Worm (Caenorhabditis elegans): ENCODE data around the gene B0238.15.

B0238.15 gene

ce11 chrV:5252016-5252415 is 12.0 kb downstream of the B0238.15 start, which contains the start of gene srt-68:
srt-68 (minus strand) TSS chrV:5252116.
- TF ChIP-seq fkh-8 (tag; optimal IDR thresholded peaks at IDR 0.05) = no peak
- TF ChIP-seq swsn-7 (tag; optimal IDR thresholded peaks at IDR 0.05) = no peak
- TF ChIP-seq vab-15 (tag; optimal IDR thresholded peaks at IDR 0.05) = no peak
- no peak for TF ChIP-seq Y116A8C.19 (tag; optimal IDR thresholded peaks at IDR 0.05; ENCODE audit: borderline replicate concordance)
- TF ChIP-seq nhr-77 (tag; optimal IDR thresholded peaks at IDR 0.05) = no peak
- TF ChIP-seq blmp-1 (tag; optimal IDR thresholded peaks at IDR 0.05) = no peak
- TF ChIP-seq lin-35 (GFP tag; optimal IDR thresholded peaks at IDR 0.05) = no peak
- no peak for TF ChIP-seq lin-39 (tag; optimal IDR thresholded peaks at IDR 0.05)
- TF ChIP-seq zag-1 (tag; optimal IDR thresholded peaks at IDR 0.05) = no peak
- no peak for TF ChIP-seq xbp-1 (tag; optimal IDR thresholded peaks at IDR 0.05)
- TF ChIP-seq elt-2 (tag; optimal IDR thresholded peaks at IDR 0.05) = no peak
- no peak for TF ChIP-seq ama-1 (optimal IDR thresholded peaks at IDR 0.05)
- no peak for TF ChIP-seq ceh-63 (GFP tag; optimal IDR thresholded peaks at IDR 0.05)
- TF ChIP-seq lin-13 (GFP tag; optimal IDR thresholded peaks at IDR 0.05) = no peak
- no peak for TF ChIP-seq ceh-8 (GFP tag; optimal IDR thresholded peaks at IDR 0.05)

- TF ChIP-seq lir-3 (tag; optimal IDR thresholded peaks at IDR 0.05; ENCODE audit: poor library complexity) (no peak), nhr-71 (tag; optimal IDR thresholded peaks at IDR 0.05) (no peak), ceh-82 (tag; optimal IDR thresholded peaks at IDR 0.05) (no peak), sup-37 (GFP tag; optimal IDR thresholded peaks at IDR 0.05) (no peak), dsc-1 (tag; optimal IDR thresholded peaks at IDR 0.05) (no peak), mef-2 (tag; optimal IDR thresholded peaks at IDR 0.05) (no peak), vab-15 (tag; optimal IDR thresholded peaks at IDR 0.05) (no peak), alr-1 (tag; optimal IDR thresholded peaks at IDR 0.05; ENCODE audit: borderline replicate concordance) (no peak), unc-86 (tag; optimal IDR thresholded peaks at IDR 0.05) (no peak), ztf-4 (tag; optimal IDR thresholded peaks at IDR 0.05) (no peak), mep-1 (tag; optimal IDR thresholded peaks at IDR 0.05) (no peak), ceh-8 (GFP tag; optimal IDR thresholded peaks at IDR 0.05) (no peak), nhr-11 (tag; optimal IDR thresholded peaks at IDR 0.05) (no peak), xbp-1 (tag; optimal IDR thresholded peaks at IDR 0.05) (no peak), tlp-1 (tag; optimal IDR thresholded peaks at IDR 0.05) (no peak), ces-1 (GFP tag; optimal IDR thresholded peaks at IDR 0.05) (no peak), lsy-2 (tag; optimal IDR thresholded peaks at IDR 0.05) (no peak), hlh-17 (GFP tag; optimal IDR thresholded peaks at IDR 0.05; ENCODE audit: borderline replicate concordance) (no peak), lin-15B (tag; optimal IDR thresholded peaks at IDR 0.05) (no peak)
These were observed 17.4 kb downstream of the B0238.15 start, which contains the start of gene srt-67 for ce11 chrV:5257358-5257757. srt-67 (minus strand) TSS chrV:5257458.

- TF ChIP-seq sptf-1 (tag; optimal IDR thresholded peaks at IDR 0.05) (no peak), ets-5 (GFP tag; IDR thresholded peaks at IDR 0.05) (no peak), isw-1 (GFP tag; IDR thresholded peaks at IDR 0.05) (no peak), C16A3.4 (tag; optimal IDR thresholded peaks at IDR 0.05) (no peak), pag-3 (tag; optimal IDR thresholded peaks at IDR 0.05; ENCODE audit: borderline replicate concordance, insufficient read depth) (no peak)
These were observed 19.4 kb downstream of the B0238.15 start, which contains the start of gene srt-70 for ce11 chrV:5259448-5259847. srt-70 (minus strand) TSS chrV:5259548.

- TF ChIP-seq lin-39 (tag; optimal IDR thresholded peaks at IDR 0.05) (no peak), ztf-4 (tag; optimal IDR thresholded peaks at IDR 0.05) (no peak), zip-4 (GFP tag; optimal IDR thresholded peaks at IDR 0.05) (no peak), swsn-7 (tag; optimal IDR thresholded peaks at IDR 0.05) (no peak), irx-1 (tag; optimal IDR thresholded peaks at IDR 0.05) (no peak), lir-3 (tag; optimal IDR thresholded peaks at IDR 0.05; ENCODE audit: poor library complexity) (no peak), unc-62 (GFP tag; optimal IDR thresholded peaks at IDR 0.05) (no peak), sup-37 (GFP tag; optimal IDR thresholded peaks at IDR 0.05) (no peak), ceh-82 (tag; optimal IDR thresholded peaks at IDR 0.05) (no peak), C34B4.2 (tag; optimal IDR thresholded peaks at IDR 0.05) (no peak), nhr-85 (tag) (no peak), aha-1 (tag; optimal IDR thresholded peaks at IDR 0.05) (no peak), hlh-4 (tag; optimal IDR thresholded peaks at IDR 0.05) (no peak), nhr-20 (tag; optimal IDR thresholded peaks at IDR 0.05) (no peak)
These were observed 23.0 kb downstream of the B0238.15 start, which contains the start of gene cest-30 for ce11 chrV:5262999-5263398. cest-30 (minus strand) TSS chrV:5263099.
